Fruit fly (Drosophila melanogaster) whole organism, prepupa: ENCODE measurements around the gene Ugt36D1.

Experiments
- CG11902 ChIP-seq: fragments of 200-800 bp; sonication (Bioruptor generic); optimal IDR thresholded peaks from 3 replicates; lab custom pipeline; 2016; ENCODE audit warnings: missing biosample characterization, missing genetic modification characterization
- CG3032 ChIP-seq: fragments of 200-800 bp; optimal IDR thresholded peaks from 2 replicates; lab custom pipeline; 2019; ENCODE audit warnings: missing biosample characterization, mild to moderate bottlenecking, missing genetic modification characterization, moderate library complexity
- Sox102F ChIP-seq: fragments of 200-800 bp; sonication (Bioruptor generic); optimal IDR thresholded peaks from 2 replicates; lab custom pipeline; 2016; ENCODE audit warnings: missing biosample characterization, mild to moderate bottlenecking, missing genetic modification characterization
- eg ChIP-seq: fragments of 200-800 bp; sonication (Bioruptor generic); IDR thresholded peaks from 3 replicates; pipeline ENCODE4 v1.3.6; 2022; ENCODE audit warnings: missing biosample characterization, missing genetic modification characterization

DNA sequence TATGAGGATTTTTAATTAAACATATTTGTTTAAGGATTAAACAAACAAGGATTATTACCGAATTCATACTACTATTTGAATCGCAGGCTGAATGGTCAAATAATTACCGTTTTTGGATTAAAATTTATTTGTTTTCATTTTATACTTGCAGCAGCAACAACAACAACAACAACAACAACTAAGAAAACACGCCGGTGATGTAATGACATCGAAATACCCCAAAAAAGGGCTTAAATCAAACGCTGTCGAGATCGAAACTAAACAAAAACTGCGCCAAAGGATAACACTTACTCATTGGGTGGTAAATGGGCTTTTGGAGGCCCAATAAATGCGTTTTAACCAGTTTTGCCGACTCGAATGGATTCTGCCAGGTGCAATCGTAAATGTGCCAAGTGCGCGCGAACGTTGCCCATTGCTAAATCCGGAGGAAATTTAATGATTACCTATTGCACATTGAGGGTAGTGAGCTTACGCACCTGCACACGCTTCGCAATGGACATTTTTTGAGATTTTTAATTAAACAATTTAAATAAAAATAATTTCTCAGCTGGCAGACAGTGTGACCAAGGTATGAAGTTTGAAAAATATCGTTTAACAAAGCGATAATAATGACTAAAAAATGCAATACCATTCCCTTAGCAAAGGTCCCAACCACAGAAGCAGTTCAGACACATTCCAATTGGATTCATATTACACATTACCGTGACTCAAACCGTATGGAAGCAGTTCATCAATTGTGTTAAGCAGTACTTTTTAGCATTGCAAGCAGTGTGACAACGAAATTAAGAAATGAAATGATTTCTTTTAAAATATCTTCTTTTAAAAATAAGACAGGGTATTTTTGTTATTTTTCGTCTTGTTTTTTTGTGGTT lies 35.5 kb downstream of the Ugt36D1 start, which contains the start of the genes CG10602 and mRpL13:
- TF ChIP-seq CG11902 (GFP tag; lab: Kevin White, UChicago), result no peak
- TF ChIP-seq eg (GFP tag; lab: Robert Waterston, UW), result no peak
- TF ChIP-seq Sox102F (GFP tag; lab: Kevin White, UChicago), result no peak
- no peak for TF ChIP-seq CG3032 (tag; lab: Kevin White, UChicago)
